Worm (Caenorhabditis elegans) whole organism, L4 larva: ENCODE data around the gene srd-49.

Source experiments
- D1046.2 ChIP-seq: fragments of 200-800 bp; sonication (Bioruptor generic); IDR thresholded peaks from 2 replicates; pipeline ENCODE4 v1.3.6; 2022; ENCODE audit warnings: missing genetic modification characterization, missing compliant biosample characterization
- F26F4.8 ChIP-seq: fragments of 200-800 bp; sonication (Bioruptor generic); conservative IDR thresholded peaks from 2 replicates; pipeline ENCODE4 v1.3.6; 2022; ENCODE audit warnings: missing genetic modification characterization, missing compliant biosample characterization
- T20F7.1 ChIP-seq: fragments of 200-800 bp; sonication (Bioruptor generic); optimal IDR thresholded peaks from 2 replicates; lab custom pipeline; 2018; ENCODE audit warnings: mild to moderate bottlenecking, missing genetic modification characterization, missing compliant biosample characterization
- Y5F2A.4 ChIP-seq: fragments of 200-800 bp; sonication (Bioruptor generic); optimal IDR thresholded peaks from 2 replicates; lab custom pipeline; 2018; ENCODE audit warnings: mild to moderate bottlenecking, missing genetic modification characterization, missing compliant biosample characterization
- ZK546.5 ChIP-seq, 2 experiments: sonication (generic microtip); optimal IDR thresholded peaks; 2 replicates each; lab custom pipeline; 2017; ENCODE audit warnings: missing biosample characterization in 2 of 2, missing genetic modification characterization in 2 of 2
- aha-1 ChIP-seq: fragments of 150-350 bp; peaks from one replicate; lab custom pipeline; 2014; ENCODE audit warnings: missing biosample characterization, missing genetic modification characterization
- aly-2 ChIP-seq: sonication (generic microtip); optimal IDR thresholded peaks from 2 replicates; lab custom pipeline; 2018; ENCODE audit warnings: missing biosample characterization, missing genetic modification characterization
- ceh-28 ChIP-seq: fragments of 150-350 bp; optimal IDR thresholded peaks from 2 replicates; lab custom pipeline; 2014; ENCODE audit warnings: missing biosample characterization, missing genetic modification reagents, missing genetic modification characterization
- ces-1 ChIP-seq: fragments of 150-350 bp; sonication (generic microtip); optimal IDR thresholded peaks from 4 replicates; lab custom pipeline; 2014; ENCODE audit warnings: missing biosample characterization, missing genetic modification reagents, missing genetic modification characterization
- daf-12 ChIP-seq: fragments of 150-350 bp; optimal IDR thresholded peaks from 2 replicates; lab custom pipeline; 2014; ENCODE audit warnings: missing biosample characterization, missing genetic modification reagents, missing genetic modification characterization
- daf-16 ChIP-seq, 3 experiments: sonication (generic microtip); optimal IDR thresholded peaks; 2 replicates each; lab custom pipeline; 2016 to 2017; ENCODE audit warnings: missing genetic modification characterization in 3 of 3, missing genetic modification reagents in 3 of 3, mild to moderate bottlenecking in 2 of 3, missing compliant biosample characterization in 2 of 3, missing biosample characterization in 1 of 3, moderate library complexity in 1 of 3
- dmd-6 ChIP-seq: fragments of 200-800 bp; sonication (Bioruptor generic); IDR thresholded peaks from 2 replicates; pipeline ENCODE4 v1.3.6; 2022; ENCODE audit warnings: missing genetic modification reagents, missing genetic modification characterization, missing compliant biosample characterization
- dve-1 ChIP-seq: sonication (generic microtip); optimal IDR thresholded peaks from 2 replicates; lab custom pipeline; 2017; ENCODE audit warnings: antibody characterized with exemption, mild to moderate bottlenecking, missing genetic modification characterization, missing compliant biosample characterization; ENCODE audit not compliant: insufficient read depth
- fkh-10 ChIP-seq: fragments of 150-350 bp; optimal IDR thresholded peaks from 2 replicates; lab custom pipeline; 2014; ENCODE audit warnings: missing biosample characterization, missing genetic modification reagents, missing genetic modification characterization
- hlh-11 ChIP-seq: fragments of 200-800 bp; sonication (Bioruptor generic); optimal IDR thresholded peaks from 2 replicates; lab custom pipeline; 2018; ENCODE audit warnings: mild to moderate bottlenecking, missing genetic modification characterization, missing compliant biosample characterization
- lin-1 ChIP-seq: fragments of 200-800 bp; sonication (Bioruptor generic); IDR thresholded peaks from 2 replicates; pipeline ENCODE4 v1.3.6; 2022; ENCODE audit warnings: missing genetic modification reagents, missing genetic modification characterization, missing compliant biosample characterization
- lin-15B ChIP-seq: fragments of 150-350 bp; sonication (generic microtip); optimal IDR thresholded peaks from 3 replicates; lab custom pipeline; 2014; ENCODE audit warnings: missing biosample characterization, missing genetic modification characterization
- lin-38 ChIP-seq: fragments of 200-800 bp; sonication (Bioruptor generic); IDR thresholded peaks from 2 replicates; pipeline ENCODE4 v1.3.6; 2022; ENCODE audit warnings: missing genetic modification reagents, missing genetic modification characterization, missing compliant biosample characterization
- madf-5 ChIP-seq, 2 experiments: fragments of 200-800 bp; sonication (Bioruptor generic); IDR thresholded peaks; 2 replicates each; pipeline ENCODE4 v1.3.6; 2022; ENCODE audit warnings: missing compliant biosample characterization in 2 of 2, missing genetic modification characterization in 2 of 2
- mep-1 ChIP-seq: fragments of 150-350 bp; sonication (generic microtip); optimal IDR thresholded peaks from 3 replicates; lab custom pipeline; 2014; ENCODE audit warnings: missing biosample characterization, missing genetic modification characterization
- mes-2 ChIP-seq: sonication (generic microtip); optimal IDR thresholded peaks from 2 replicates; lab custom pipeline; 2016; ENCODE audit warnings: missing genotype, mild to moderate bottlenecking, missing genetic modification characterization, missing compliant biosample characterization; ENCODE audit not compliant: poor library complexity, severe bottlenecking
- nhr-102 ChIP-seq: sonication (generic microtip); optimal IDR thresholded peaks from 2 replicates; lab custom pipeline; 2016; ENCODE audit warnings: mild to moderate bottlenecking, missing genetic modification characterization, moderate library complexity, missing compliant biosample characterization
- nhr-237 ChIP-seq: sonication (generic microtip); optimal IDR thresholded peaks from 2 replicates; lab custom pipeline; 2017; ENCODE audit warnings: missing biosample characterization, missing genetic modification characterization
- nhr-28 ChIP-seq: fragments of 150-350 bp; optimal IDR thresholded peaks from 2 replicates; lab custom pipeline; 2014; ENCODE audit warnings: missing biosample characterization, missing genetic modification characterization
- nhr-76 ChIP-seq: fragments of 150-350 bp; optimal IDR thresholded peaks from 2 replicates; lab custom pipeline; 2014; ENCODE audit warnings: missing biosample characterization, missing genetic modification characterization
- nhr-77 ChIP-seq: fragments of 150-350 bp; optimal IDR thresholded peaks from 2 replicates; lab custom pipeline; 2014; ENCODE audit warnings: missing biosample characterization, missing genetic modification characterization
- php-3 ChIP-seq: fragments of 200-800 bp; sonication (Bioruptor generic); IDR thresholded peaks from 2 replicates; pipeline ENCODE4 v1.3.6; 2022; ENCODE audit warnings: missing genetic modification reagents, missing genetic modification characterization, missing compliant biosample characterization
- pqm-1 ChIP-seq: sonication (generic microtip); optimal IDR thresholded peaks from 2 replicates; lab custom pipeline; 2017; ENCODE audit warnings: missing biosample characterization, missing genetic modification characterization
- sdz-12 ChIP-seq: fragments of 200-800 bp; sonication (Bioruptor generic); optimal IDR thresholded peaks from 2 replicates; lab custom pipeline; 2018; ENCODE audit warnings: mild to moderate bottlenecking, missing genetic modification characterization, missing compliant biosample characterization
- spr-3 ChIP-seq: fragments of 200-800 bp; sonication (Bioruptor generic); optimal IDR thresholded peaks from 2 replicates; lab custom pipeline; 2018; ENCODE audit warnings: mild to moderate bottlenecking, missing genetic modification characterization, missing compliant biosample characterization
- tag-97 ChIP-seq: fragments of 200-800 bp; sonication (Bioruptor generic); IDR thresholded peaks from 2 replicates; pipeline ENCODE4 v1.3.6; 2022; ENCODE audit warnings: missing genetic modification characterization, missing compliant biosample characterization
- tra-1 ChIP-seq: fragments of 200-800 bp; sonication (Bioruptor generic); IDR thresholded peaks from 2 replicates; pipeline ENCODE4 v1.3.6; 2022; ENCODE audit warnings: missing genetic modification reagents, missing genetic modification characterization, missing compliant biosample characterization
- vab-7 ChIP-seq: fragments of 200-800 bp; sonication (Bioruptor generic); IDR thresholded peaks from 2 replicates; pipeline ENCODE4 v1.3.6; 2022; ENCODE audit warnings: missing genetic modification reagents, missing genetic modification characterization, missing compliant biosample characterization
- zip-2 ChIP-seq: fragments of 150-350 bp; optimal IDR thresholded peaks from 2 replicates; lab custom pipeline; 2014; ENCODE audit warnings: missing biosample characterization, missing genetic modification characterization
- ztf-11 ChIP-seq: fragments of 150-350 bp; optimal IDR thresholded peaks from 2 replicates; lab custom pipeline; 2014; ENCODE audit warnings: missing biosample characterization, missing genetic modification characterization
- ztf-7 ChIP-seq: fragments of 150-350 bp; optimal IDR thresholded peaks from 2 replicates; lab custom pipeline; 2014; ENCODE audit warnings: missing biosample characterization, missing genetic modification characterization

Gene srd-49

ce11 chrV:10098429-10098828 is 4.0 kb downstream of the srd-49 start, which contains the start of gene ugt-47 (continued):
- TF ChIP-seq tag-97 (GFP tag; lab: Robert Waterston, UW) (no peak), ces-1 (no peak), nhr-237 (no peak), zip-2 (no peak), ztf-11 (tag; lab: Kevin White, UChicago) (no peak), fkh-10 (no peak), daf-16 (GFP tag; optimal IDR thresholded peaks at IDR 0.05; lab: Kevin White, UChicago) (peak in 1 of 2 experiments; percentile 21), daf-16 (tag; optimal IDR thresholded peaks at IDR 0.05; lab: Kevin White, UChicago) (peak; percentile 58), madf-5 (GFP tag; IDR thresholded peaks at IDR 0.05; lab: Robert Waterston, UW) (no peak), vab-7 (GFP tag; lab: Robert Waterston, UW) (no peak), nhr-76 (tag; lab: Kevin White, UChicago) (no peak)
- TF ChIP-seq, all 104 proteins: peak for 8

ce11 chrV:10101916-10102315 is 7.4 kb downstream of the srd-49 start, which contains the start of gene C08B6.14:
Gene C08B6.14 (minus strand): TSS chrV:10102016.
- TF ChIP-seq F26F4.8 (0 out of 2 replicates have a peak, but pooled peaks have one; percentile 24), T20F7.1 (no peak)
- TF ChIP-seq, all 104 proteins: peak for 1

ce11 chrV:10103811-10104210 is 9.3 kb downstream of the srd-49 start:
- TF ChIP-seq mep-1 (tag; lab: Kevin White, UChicago), result peak; percentile 38
- TF ChIP-seq spr-3 (GFP tag; lab: Kevin White, UChicago), result no peak
- TF ChIP-seq ztf-7, result peak; percentile 80
- no peak for TF ChIP-seq tag-97 (GFP tag; lab: Robert Waterston, UW)
- peak; percentile 34 for TF ChIP-seq pqm-1 (tag; lab: Kevin White, UChicago)
- TF ChIP-seq php-3 (GFP tag; lab: Robert Waterston, UW), result no peak
- TF ChIP-seq tra-1 (GFP tag; lab: Robert Waterston, UW), result no peak
- TF ChIP-seq ztf-11 (tag; lab: Kevin White, UChicago), result no peak
- no peak for TF ChIP-seq lin-1 (GFP tag; lab: Robert Waterston, UW)
- TF ChIP-seq Y5F2A.4 (GFP tag; lab: Kevin White, UChicago), result no peak
- no peak for TF ChIP-seq aly-2 (tag; lab: Kevin White, UChicago)
- no peak for TF ChIP-seq D1046.2 (GFP tag; lab: Robert Waterston, UW)
- TF ChIP-seq mes-2 (tag; lab: Kevin White, UChicago), result no peak
- TF ChIP-seq dmd-6 (GFP tag; lab: Robert Waterston, UW), result 0 out of 2 replicates have a peak, but pooled peaks have one; percentile 23
- TF ChIP-seq dve-1 (tag; lab: Kevin White, UChicago), result peak; percentile 29
- TF ChIP-seq daf-16 (GFP tag; optimal IDR thresholded peaks at IDR 0.05; lab: Kevin White, UChicago), result no peak
- peak; percentile 48 for TF ChIP-seq daf-16 (tag; optimal IDR thresholded peaks at IDR 0.05; lab: Kevin White, UChicago)
- TF ChIP-seq aha-1 (tag; lab: Kevin White, UChicago), result peak; percentile 87

- TF ChIP-seq daf-12 (tag; lab: Kevin White, UChicago), result no peak
- TF ChIP-seq ceh-28, result no peak
- no peak for TF ChIP-seq ZK546.5 (tag; optimal IDR thresholded peaks at IDR 0.05; lab: Kevin White, UChicago)
- peak; percentile 70 for TF ChIP-seq dve-1 (tag; lab: Kevin White, UChicago)
- peak; percentile 60; the same call in 1 of the 2 replicates for TF ChIP-seq php-3 (GFP tag; lab: Robert Waterston, UW)
- peak; percentile 50 for TF ChIP-seq hlh-11
- no peak for TF ChIP-seq nhr-237
- TF ChIP-seq dmd-6 (GFP tag; lab: Robert Waterston, UW), result peak; percentile 78
- no peak for TF ChIP-seq sdz-12
- TF ChIP-seq lin-15B (tag; lab: Kevin White, UChicago), result no peak
- peak; percentile 65 for TF ChIP-seq nhr-28 (tag; lab: Kevin White, UChicago)
- peak; percentile 7 for TF ChIP-seq nhr-102 (tag; lab: Kevin White, UChicago)
- no peak for TF ChIP-seq lin-38 (GFP tag; lab: Robert Waterston, UW)
- TF ChIP-seq daf-16 (GFP tag; optimal IDR thresholded peaks at IDR 0.05; lab: Kevin White, UChicago), result no peak
- TF ChIP-seq daf-16 (tag; optimal IDR thresholded peaks at IDR 0.05; lab: Kevin White, UChicago), result peak; percentile 91
- TF ChIP-seq pqm-1 (tag; lab: Kevin White, UChicago), result peak; percentile 74
- peak; percentile 61 for TF ChIP-seq nhr-77 (tag; lab: Kevin White, UChicago)
These were observed 10.4 kb downstream of the srd-49 start, which contains the start of gene ugt-17 for ce11 chrV:10104785-10105310. Gene ugt-17 (minus strand): TSS chrV:10104964.
